Fruit fly (Drosophila melanogaster): ENCODE results near the gene RhoGAP68F.

Gene RhoGAP68F

dm6 chr3L:12124975-12125374 is 13.7 kb upstream of the RhoGAP68F start, which contains the start of gene yps (continued):
- TF ChIP-seq toy (GFP tag; IDR thresholded peaks at IDR 0.05) (peak; percentile 78; the same call in 1 of the 2 replicates), Chrac-16 (GFP tag; optimal IDR thresholded peaks at IDR 0.05) (peak; percentile 64), CG33213 (GFP tag; optimal IDR thresholded peaks at IDR 0.05) (peak; percentile 98), Fer1 (GFP tag; optimal IDR thresholded peaks at IDR 0.05) (peak; percentile 98), CG10366 (GFP tag; IDR thresholded peaks at IDR 0.05) (peak; percentile 86), Trl (optimal IDR thresholded peaks at IDR 0.05) (no peak), Trl (GFP tag; optimal IDR thresholded peaks at IDR 0.05) (peak; percentile 96), CG6175 (GFP tag; IDR thresholded peaks at IDR 0.05) (peak; percentile 87), vnd (GFP tag; IDR thresholded peaks at IDR 0.05; ENCODE audit: partially characterized antibody) (peak; percentile 49; the same call in 1 of the 3 replicates), CG13424 (tag; optimal IDR thresholded peaks at IDR 0.05) (peak; percentile 75), CG8290 (GFP tag; optimal IDR thresholded peaks at IDR 0.05) (peak; percentile 91), CG8290 (tag; optimal IDR thresholded peaks at IDR 0.05) (peak; percentile 88 to 99), Hr39 (optimal IDR thresholded peaks at IDR 0.05) (no peak), ci (GFP tag; IDR thresholded peaks at IDR 0.05) (peak; percentile 99), CG9215 (GFP tag; IDR thresholded peaks at IDR 0.05) (peak; percentile 32; the same call in 1 of the 2 replicates), da (GFP tag; optimal IDR thresholded peaks at IDR 0.05) (peak; percentile 89), CG1024 (GFP tag; IDR thresholded peaks at IDR 0.05) (peak; percentile 90), chif (GFP tag; optimal IDR thresholded peaks at IDR 0.05) (peak; percentile 81 to 94), CG12744 (GFP tag; optimal IDR thresholded peaks at IDR 0.05) (peak; percentile 89), gsb-n (tag; optimal IDR thresholded peaks at IDR 0.05) (peak; percentile 91), pan (optimal IDR thresholded peaks at IDR 0.05) (no peak), pan (GFP tag; optimal IDR thresholded peaks at IDR 0.05 in 1 of 2, IDR thresholded peaks at IDR 0.05 in 1 of 2) (peak in 1 of 2 experiments; percentile 93), Atf-2 (GFP tag; optimal IDR thresholded peaks at IDR 0.05) (peak; percentile 87), CG11456 (GFP tag; IDR thresholded peaks at IDR 0.05) (peak; percentile 97), CG5245 (GFP tag; optimal IDR thresholded peaks at IDR 0.05) (peak; percentile 84), CG4730 (GFP tag; IDR thresholded peaks at IDR 0.05) (peak; percentile 69), CG8281 (tag; optimal IDR thresholded peaks at IDR 0.05) (peak; percentile 68), CG9609 (GFP tag; optimal IDR thresholded peaks at IDR 0.05) (peak; percentile 90), Ssrp (tag; optimal IDR thresholded peaks at IDR 0.05) (peak; percentile 69), Poxn (GFP tag; IDR thresholded peaks at IDR 0.05) (0 out of 2 replicates have a peak, but pooled peaks have one; percentile 17), Hey (tag; optimal IDR thresholded peaks at IDR 0.05) (peak; percentile 95), exex (tag; optimal IDR thresholded peaks at IDR 0.05) (peak; percentile 73), row (GFP tag; IDR thresholded peaks at IDR 0.05) (peak; percentile 52; the same call in 2 of the 3 replicates), CG6854 (GFP tag; optimal IDR thresholded peaks at IDR 0.05) (peak; percentile 93), Taf1 (GFP tag; IDR thresholded peaks at IDR 0.05) (peak; percentile 39; the same call in 1 of the 2 replicates), danr (GFP tag; IDR thresholded peaks at IDR 0.05) (no peak; the same call in 1 of the 2 replicates), CG8388 (GFP tag; optimal IDR thresholded peaks at IDR 0.05) (peak; percentile 90), pfk (GFP tag; optimal IDR thresholded peaks at IDR 0.05) (peak; percentile 88), CG17612 (GFP tag; IDR thresholded peaks at IDR 0.05) (peak; percentile 79), CG31224 (GFP tag; IDR thresholded peaks at IDR 0.05) (peak; percentile 78), E2f1 (GFP tag; IDR thresholded peaks at IDR 0.05) (peak; percentile 87), Mad (GFP tag; optimal IDR thresholded peaks at IDR 0.05) (peak; percentile 94), CG6654 (GFP tag; optimal IDR thresholded peaks at IDR 0.05) (peak; percentile 74), Vsx1 (GFP tag; optimal IDR thresholded peaks at IDR 0.05) (peak; percentile 97), Dip2 (GFP tag; IDR thresholded peaks at IDR 0.05) (no peak), CG1233 (GFP tag; optimal IDR thresholded peaks at IDR 0.05) (peak; percentile 98), ssp (GFP tag; IDR thresholded peaks at IDR 0.05) (peak; percentile 75), sr (GFP tag; IDR thresholded peaks at IDR 0.05) (peak; percentile 96), CG7928 (GFP tag; optimal IDR thresholded peaks at IDR 0.05) (peak; percentile 78), gfzf (GFP tag; optimal IDR thresholded peaks at IDR 0.05) (peak; percentile 39), sob (GFP tag; IDR thresholded peaks at IDR 0.05) (peak; percentile 95), tgo (GFP tag; IDR thresholded peaks at IDR 0.05) (peak; percentile 83), CG7556 (GFP tag; optimal IDR thresholded peaks at IDR 0.05) (peak; percentile 83)

All from whole organism, embryonic.